Fruit fly (Drosophila melanogaster) Kc167 (cell line): Measurements from ENCODE around the gene Pde6.

ENCODE experiments used
- Sin3A ChIP-seq: fragments of >200 bp; optimal IDR thresholded peaks from 2 replicates; lab custom pipeline; 2018; ENCODE audit warnings: missing external identifiers
- h ChIP-seq: fragments of >200 bp; optimal IDR thresholded peaks from 3 replicates; lab custom pipeline; 2018; ENCODE audit warnings: missing external identifiers
- ttk ChIP-seq: sonication (Bioruptor generic); optimal IDR thresholded peaks from 2 replicates; lab custom pipeline; 2017; ENCODE audit warnings: missing external identifiers

- TF ChIP-seq h (lab: Kevin White, UChicago) (no peak), Sin3A (lab: Kevin White, UChicago) (no peak), ttk (lab: Kevin White, UChicago) (no peak)
Observed at dm6 chr3R:14560635-14561034, 2.5 kb upstream of the Pde6 start, which contains the start of gene Jig.
